Worm (Caenorhabditis elegans) whole organism, L3 larva: ENCODE data around the gene mtx-2.
A peak's percentile ranks its signal among the peaks of the same experiment; 100 is the strongest.

Experiments
- R02D3.7 ChIP-seq: fragments of 150-350 bp; optimal IDR thresholded peaks from 2 replicates; lab custom pipeline; 2014; ENCODE audit warnings: missing biosample characterization, missing genetic modification characterization
- ZK546.5 ChIP-seq: sonication (generic microtip); optimal IDR thresholded peaks from 2 replicates; lab custom pipeline; 2017; ENCODE audit warnings: missing biosample characterization, missing genetic modification characterization
- ama-1 ChIP-seq: fragments of 150-350 bp; optimal IDR thresholded peaks from 2 replicates; lab custom pipeline; 2018
- ceh-82 ChIP-seq: fragments of 150-350 bp; optimal IDR thresholded peaks from 2 replicates; lab custom pipeline; 2014; ENCODE audit warnings: missing biosample characterization, missing genetic modification characterization
- daf-12 ChIP-seq: fragments of 150-350 bp; optimal IDR thresholded peaks from 2 replicates; lab custom pipeline; 2014; ENCODE audit warnings: missing biosample characterization, missing genetic modification reagents, missing genetic modification characterization
- egl-27 ChIP-seq: sonication (generic microtip); optimal IDR thresholded peaks from 4 replicates; lab custom pipeline; 2017; ENCODE audit warnings: missing biosample characterization, missing genetic modification reagents, missing genetic modification characterization
- egl-5 ChIP-seq: fragments of 150-350 bp; optimal IDR thresholded peaks from 2 replicates; lab custom pipeline; 2017; ENCODE audit warnings: missing biosample characterization, missing genetic modification reagents, missing genetic modification characterization, inconsistent platforms
- elt-1 ChIP-seq: fragments of 150-350 bp; optimal IDR thresholded peaks from 2 replicates; lab custom pipeline; 2014; ENCODE audit warnings: missing biosample characterization, missing genetic modification characterization
- elt-2 ChIP-seq: sonication (generic microtip); optimal IDR thresholded peaks from 2 replicates; lab custom pipeline; 2016; ENCODE audit warnings: missing genetic modification reagents, mild to moderate bottlenecking, missing genetic modification characterization, missing compliant biosample characterization
- elt-3 ChIP-seq, 3 experiments: fragments of 150-350 bp in 1 of 3; sonication (generic microtip) in 2 of 3; optimal IDR thresholded peaks; 2 replicates in 2 of 3; 4 replicates in 1 of 3; lab custom pipeline; 2014 to 2017; ENCODE audit warnings: missing biosample characterization in 3 of 3, missing genetic modification characterization in 3 of 3
- eor-1 ChIP-seq, 2 experiments: fragments of 150-350 bp; optimal IDR thresholded peaks; 2 replicates each; lab custom pipeline; 2014 to 2018; ENCODE audit warnings: missing biosample characterization in 2 of 2, missing genetic modification characterization in 2 of 2
- hmg-11 ChIP-seq: sonication (generic microtip); optimal IDR thresholded peaks from 2 replicates; lab custom pipeline; 2016; ENCODE audit warnings: missing genetic modification characterization, missing compliant biosample characterization
- jun-1 ChIP-seq: fragments of 150-350 bp; optimal IDR thresholded peaks from 2 replicates; lab custom pipeline; 2014; ENCODE audit warnings: missing biosample characterization, missing genetic modification reagents, missing genetic modification characterization
- lin-15B ChIP-seq: fragments of 150-350 bp; optimal IDR thresholded peaks from 2 replicates; lab custom pipeline; 2014; ENCODE audit warnings: missing biosample characterization, missing genetic modification characterization
- lin-39 ChIP-seq: fragments of 150-350 bp; optimal IDR thresholded peaks from 2 replicates; lab custom pipeline; 2018; ENCODE audit warnings: missing biosample characterization, missing genetic modification reagents, missing genetic modification characterization
- lsy-12 ChIP-seq: sonication (generic microtip); optimal IDR thresholded peaks from 2 replicates; lab custom pipeline; 2016; ENCODE audit warnings: mild to moderate bottlenecking, missing genetic modification characterization, missing compliant biosample characterization
- mdl-1 ChIP-seq: fragments of 150-350 bp; optimal IDR thresholded peaks from 2 replicates; lab custom pipeline; 2014; ENCODE audit warnings: missing biosample characterization, missing genetic modification characterization
- nfya-1 ChIP-seq: sonication (generic microtip); optimal IDR thresholded peaks from 2 replicates; lab custom pipeline; 2017; ENCODE audit warnings: missing genetic modification characterization, mild to moderate bottlenecking, missing compliant biosample characterization, antibody characterized with exemption, moderate library complexity; ENCODE audit not compliant: insufficient read depth
- nhr-11 ChIP-seq: fragments of 150-350 bp; optimal IDR thresholded peaks from 2 replicates; lab custom pipeline; 2014; ENCODE audit warnings: missing biosample characterization, missing genetic modification characterization
- nhr-12 ChIP-seq: fragments of 150-350 bp; optimal IDR thresholded peaks from 2 replicates; lab custom pipeline; 2014; ENCODE audit warnings: missing biosample characterization, missing genetic modification characterization
- nhr-23 ChIP-seq: fragments of 150-350 bp; optimal IDR thresholded peaks from 2 replicates; lab custom pipeline; 2014; ENCODE audit warnings: missing biosample characterization, missing genetic modification reagents, missing genetic modification characterization
- nhr-237 ChIP-seq: fragments of 150-350 bp; optimal IDR thresholded peaks from 2 replicates; lab custom pipeline; 2014; ENCODE audit warnings: missing biosample characterization, missing genetic modification characterization
- nhr-25 ChIP-seq: sonication (generic microtip); optimal IDR thresholded peaks from 2 replicates; lab custom pipeline; 2017; ENCODE audit warnings: missing biosample characterization, missing genetic modification characterization
- nhr-28 ChIP-seq: fragments of 150-350 bp; optimal IDR thresholded peaks from 2 replicates; lab custom pipeline; 2014; ENCODE audit warnings: missing biosample characterization, missing genetic modification characterization
- nhr-43 ChIP-seq: sonication (generic microtip); optimal IDR thresholded peaks from 2 replicates; lab custom pipeline; 2016; ENCODE audit warnings: mild to moderate bottlenecking, missing genetic modification characterization, missing compliant biosample characterization; ENCODE audit not compliant: poor library complexity, severe bottlenecking
- nhr-67 ChIP-seq: fragments of 150-350 bp; optimal IDR thresholded peaks from 2 replicates; lab custom pipeline; 2014; ENCODE audit warnings: missing biosample characterization, missing genetic modification characterization
- nhr-76 ChIP-seq: fragments of 150-350 bp; sonication (generic microtip); optimal IDR thresholded peaks from 5 replicates; lab custom pipeline; 2014; ENCODE audit warnings: missing biosample characterization, missing genetic modification characterization
- nhr-77 ChIP-seq: fragments of 150-350 bp; optimal IDR thresholded peaks from 2 replicates; lab custom pipeline; 2014; ENCODE audit warnings: missing biosample characterization, missing genetic modification characterization
- pha-4 ChIP-seq: fragments of 150-350 bp; optimal IDR thresholded peaks from 2 replicates; lab custom pipeline; 2014; ENCODE audit warnings: missing biosample characterization, missing genetic modification reagents, missing genetic modification characterization
- pqm-1 ChIP-seq: fragments of 150-350 bp; optimal IDR thresholded peaks from 2 replicates; lab custom pipeline; 2017; ENCODE audit warnings: missing biosample characterization, missing genetic modification characterization, inconsistent platforms
- sea-2 ChIP-seq: fragments of 150-350 bp; sonication (generic microtip); optimal IDR thresholded peaks from 4 replicates; lab custom pipeline; 2014; ENCODE audit warnings: missing biosample characterization, missing genetic modification reagents, missing genetic modification characterization
- skn-1 ChIP-seq: fragments of 150-350 bp; optimal IDR thresholded peaks from 2 replicates; lab custom pipeline; 2014; ENCODE audit warnings: missing biosample characterization, missing genetic modification characterization
- snpc-4 ChIP-seq: fragments of 150-350 bp; optimal IDR thresholded peaks from 2 replicates; lab custom pipeline; 2014; ENCODE audit warnings: missing biosample characterization, missing genetic modification characterization
- tbx-2 ChIP-seq: sonication (generic microtip); optimal IDR thresholded peaks from 2 replicates; lab custom pipeline; 2016; ENCODE audit warnings: mild to moderate bottlenecking, missing genetic modification characterization, missing compliant biosample characterization
- unc-39 ChIP-seq: sonication (generic microtip); optimal IDR thresholded peaks from 4 replicates; lab custom pipeline; 2017; ENCODE audit warnings: missing biosample characterization, missing genetic modification characterization
- unc-62 ChIP-seq: fragments of 150-350 bp; sonication (generic microtip); optimal IDR thresholded peaks from 4 replicates; lab custom pipeline; 2014; ENCODE audit warnings: missing biosample characterization, missing genetic modification reagents, missing genetic modification characterization
- ztf-11 ChIP-seq: fragments of 150-350 bp; optimal IDR thresholded peaks from 2 replicates; lab custom pipeline; 2014; ENCODE audit warnings: missing biosample characterization, missing genetic modification characterization

The mtx-2 gene

DNA sequence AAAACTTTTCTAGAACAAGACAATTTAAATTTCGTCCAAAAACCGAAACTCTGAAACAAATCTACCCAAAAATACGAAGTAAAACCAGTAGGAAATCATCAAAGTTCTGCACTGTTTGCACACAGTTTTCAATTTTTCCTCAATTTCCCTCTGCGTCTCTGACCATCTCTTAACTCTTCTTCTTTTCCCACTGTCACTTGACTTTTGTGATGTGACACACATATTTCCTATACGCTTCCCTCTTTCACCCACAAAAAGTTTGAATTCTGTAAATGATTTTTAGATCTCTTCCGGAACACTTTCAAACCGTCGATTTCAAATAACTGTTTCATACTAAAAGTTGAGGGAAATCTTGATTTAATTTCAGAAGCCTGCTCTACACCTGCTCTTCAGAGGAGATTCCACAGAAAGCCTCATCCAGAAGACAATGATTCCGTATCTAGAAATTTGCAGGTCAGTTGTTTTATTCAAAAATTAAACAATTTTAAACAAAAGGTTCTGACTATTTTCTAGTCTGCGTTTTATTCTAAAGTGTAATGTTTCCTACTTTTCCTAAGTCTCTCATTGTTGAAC is 44.0 kb downstream of the mtx-2 start, which contains the start of gene ncl-1:
TSS of gene ncl-1 (plus strand) at position 366 of the 573 bp plus-strand sequence.
- TF ChIP-seq pqm-1 (tag; lab: Kevin White, UChicago), result no peak
- no peak for TF ChIP-seq daf-12 (tag; lab: Kevin White, UChicago)
- TF ChIP-seq ama-1 (lab: Kevin White, UChicago), result peak; percentile 36
- peak; percentile 57 for TF ChIP-seq pha-4 (tag; lab: Kevin White, UChicago)
- no peak for TF ChIP-seq ceh-82 (tag; lab: Kevin White, UChicago)

DNA sequence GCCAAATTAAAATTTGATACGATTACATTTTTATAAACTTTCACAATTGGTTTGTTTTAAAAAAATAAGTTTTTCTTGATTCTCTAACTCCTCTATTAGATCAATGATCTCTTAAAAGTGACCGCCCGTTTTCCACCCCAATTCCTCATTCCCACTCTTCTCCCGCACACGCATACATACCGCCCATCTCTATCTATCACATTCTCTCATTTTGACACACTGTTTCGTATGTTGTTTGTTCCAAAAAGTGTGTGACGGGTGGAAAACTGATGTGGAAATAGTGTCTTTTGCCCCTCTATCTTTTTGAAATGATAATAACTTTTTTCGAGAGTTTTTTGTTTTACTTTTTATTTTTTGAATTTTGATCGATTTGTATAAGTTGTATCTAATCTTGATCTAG is 45.1 kb downstream of the mtx-2 start:
- TF ChIP-seq egl-27 (no peak), pha-4 (tag; lab: Kevin White, UChicago) (peak; percentile 87), pqm-1 (tag; lab: Kevin White, UChicago) (peak; percentile 76), nhr-76 (tag; lab: Kevin White, UChicago) (peak; percentile 90), eor-1 (tag; optimal IDR thresholded peaks at IDR 0.05; lab: Kevin White, UChicago) (no peak), sea-2 (GFP tag; lab: Kevin White, UChicago) (no peak), R02D3.7 (tag; lab: Kevin White, UChicago) (peak; percentile 1), elt-3 (tag; optimal IDR thresholded peaks at IDR 0.05; lab: Kevin White, UChicago) (no peak), nhr-43 (tag; lab: Kevin White, UChicago) (peak; percentile 40), skn-1 (peak; percentile 3), snpc-4 (tag; lab: Kevin White, UChicago) (peak; percentile 81), unc-39 (no peak), elt-2 (tag; lab: Kevin White, UChicago) (peak; percentile 80), nfya-1 (tag; lab: Kevin White, UChicago) (peak; percentile 76), ZK546.5 (tag; lab: Kevin White, UChicago) (no peak), nhr-23 (tag; lab: Kevin White, UChicago) (peak; percentile 86), nhr-12 (tag; lab: Kevin White, UChicago) (no peak), ceh-82 (tag; lab: Kevin White, UChicago) (no peak), ztf-11 (tag; lab: Kevin White, UChicago) (no peak), jun-1 (peak; percentile 37), elt-1 (no peak), hmg-11 (no peak), nhr-28 (no peak), lin-15B (tag; lab: Kevin White, UChicago) (peak; percentile 80), nhr-11 (tag; lab: Kevin White, UChicago) (no peak), lin-39 (peak; percentile 27), tbx-2 (tag; lab: Kevin White, UChicago) (no peak), nhr-237 (no peak), nhr-67 (no peak), nhr-25 (tag; lab: Kevin White, UChicago) (peak; percentile 64), nhr-77 (tag; lab: Kevin White, UChicago) (no peak), unc-62 (peak; percentile 15), egl-5 (tag; lab: Kevin White, UChicago) (peak; percentile 54)

DNA sequence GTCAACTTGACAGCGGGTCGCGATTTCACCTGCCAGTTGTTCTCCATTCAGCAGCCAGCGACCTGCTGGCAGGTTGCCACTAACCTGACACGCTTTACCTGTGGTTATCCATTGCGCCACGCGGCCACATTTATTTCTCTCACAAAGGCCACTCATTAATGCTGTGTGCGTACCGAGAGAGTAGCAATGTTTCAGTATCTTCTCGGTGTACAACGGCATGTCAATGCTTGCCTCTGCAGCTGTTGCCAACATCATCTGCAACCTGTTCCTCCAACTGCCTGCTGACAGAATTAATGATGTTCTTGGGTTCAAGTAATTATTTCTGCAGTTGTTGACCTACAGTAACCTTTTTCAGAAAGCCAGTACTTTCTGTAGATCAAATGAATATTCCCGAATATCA is 46.9 kb downstream of the mtx-2 start:
- TF ChIP-seq elt-2 (tag; lab: Kevin White, UChicago) (no peak), R02D3.7 (tag; lab: Kevin White, UChicago) (no peak), mdl-1 (no peak), lin-39 (no peak), nhr-12 (tag; lab: Kevin White, UChicago) (no peak), daf-12 (tag; lab: Kevin White, UChicago) (no peak), hmg-11 (no peak), lsy-12 (tag; lab: Kevin White, UChicago) (no peak), snpc-4 (tag; lab: Kevin White, UChicago) (no peak), egl-27 (no peak), nhr-67 (no peak), lin-15B (tag; lab: Kevin White, UChicago) (no peak), unc-62 (no peak), elt-1 (no peak), nhr-76 (tag; lab: Kevin White, UChicago) (no peak)
